Fruit fly (Drosophila melanogaster) whole organism, embryonic: Measurements from ENCODE around the gene CG5516.

Experiments
- CG10321 ChIP-seq: fragments of 200-800 bp; sonication (Bioruptor generic); IDR thresholded peaks from 2 replicates; pipeline ENCODE4 v1.3.6; 2022; ENCODE audit warnings: missing biosample characterization, missing genetic modification characterization
- CG11093 ChIP-seq: fragments of 200-800 bp; sonication (Bioruptor generic); IDR thresholded peaks from 3 replicates; pipeline ENCODE4 v1.3.6; 2022; ENCODE audit warnings: missing biosample characterization, missing genetic modification characterization
- CG12155 ChIP-seq: fragments of 200-800 bp; sonication (Bioruptor generic); optimal IDR thresholded peaks from 3 replicates; lab custom pipeline; 2016; ENCODE audit warnings: missing biosample characterization, missing genetic modification characterization
- CG13287 ChIP-seq: fragments of 200-800 bp; sonication (Bioruptor generic); IDR thresholded peaks from 2 replicates; pipeline ENCODE4 v1.3.6; 2022; ENCODE audit warnings: missing biosample characterization, missing genetic modification characterization; ENCODE audit not compliant: partially characterized antibody
- CG13424 ChIP-seq: fragments of 200-800 bp; sonication (Bioruptor generic); optimal IDR thresholded peaks from 2 replicates; lab custom pipeline; 2019; ENCODE audit warnings: missing biosample characterization, mild to moderate bottlenecking, missing genetic modification characterization, moderate library complexity
- CG14667 ChIP-seq: fragments of 200-800 bp; sonication (Bioruptor generic); IDR thresholded peaks from 2 replicates; pipeline ENCODE4 v1.3.6; 2022; ENCODE audit warnings: missing biosample characterization, missing genetic modification characterization
- CG15073 ChIP-seq: fragments of 200-800 bp; sonication (Bioruptor generic); optimal IDR thresholded peaks from 2 replicates; lab custom pipeline; 2016; ENCODE audit warnings: missing biosample characterization, missing genetic modification characterization
- CG15514 ChIP-seq: fragments of 200-800 bp; sonication (Bioruptor generic); optimal IDR thresholded peaks from 3 replicates; lab custom pipeline; 2017; ENCODE audit warnings: missing biosample characterization, missing genetic modification characterization, mild to moderate bottlenecking, moderate library complexity, missing genetic modification reagents
- CG16815 ChIP-seq: fragments of 200-800 bp; sonication (Bioruptor generic); optimal IDR thresholded peaks from 3 replicates; lab custom pipeline; 2017; ENCODE audit warnings: missing biosample characterization, mild to moderate bottlenecking, missing genetic modification characterization
- CG16863 ChIP-seq: fragments of 200-800 bp; sonication (Bioruptor generic); optimal IDR thresholded peaks from 3 replicates; lab custom pipeline; 2016; ENCODE audit warnings: missing biosample characterization, missing genetic modification characterization
- CG17385 ChIP-seq: fragments of 200-800 bp; sonication (Bioruptor generic); optimal IDR thresholded peaks from 3 replicates; lab custom pipeline; 2018; ENCODE audit warnings: missing biosample characterization, mild to moderate bottlenecking, missing genetic modification characterization
- CG31388 ChIP-seq: fragments of 200-800 bp; sonication (Bioruptor generic); optimal IDR thresholded peaks from 2 replicates; lab custom pipeline; 2016; ENCODE audit warnings: missing biosample characterization, missing genetic modification characterization
- CG34224 ChIP-seq: fragments of 200-800 bp; sonication (Bioruptor generic); IDR thresholded peaks from 3 replicates; pipeline ENCODE4 v1.3.6; 2022; ENCODE audit warnings: missing biosample characterization, missing genetic modification characterization; ENCODE audit not compliant: partially characterized antibody
- CG5180 ChIP-seq: fragments of 200-800 bp; sonication (Bioruptor generic); optimal IDR thresholded peaks from 3 replicates; lab custom pipeline; 2017; ENCODE audit warnings: missing biosample characterization, missing genetic modification characterization, mild to moderate bottlenecking, moderate library complexity, missing genetic modification reagents
- CG6854 ChIP-seq: fragments of 200-800 bp; sonication (Bioruptor generic); optimal IDR thresholded peaks from 3 replicates; lab custom pipeline; 2017; ENCODE audit warnings: missing biosample characterization, mild to moderate bottlenecking, missing genetic modification characterization
- CG7928 ChIP-seq: fragments of 200-800 bp; sonication (Bioruptor generic); optimal IDR thresholded peaks from 2 replicates; lab custom pipeline; 2017; ENCODE audit warnings: missing biosample characterization, mild to moderate bottlenecking, missing genetic modification characterization
- CG9727 ChIP-seq: fragments of 200-800 bp; sonication (Bioruptor generic); optimal IDR thresholded peaks from 3 replicates; lab custom pipeline; 2017; ENCODE audit warnings: missing biosample characterization, mild to moderate bottlenecking, missing genetic modification characterization
- CrebB ChIP-seq: fragments of 200-800 bp; sonication (Bioruptor generic); optimal IDR thresholded peaks from 3 replicates; lab custom pipeline; 2018; ENCODE audit warnings: missing biosample characterization, mild to moderate bottlenecking, missing genetic modification characterization
- D19B ChIP-seq: fragments of 200-800 bp; sonication (Bioruptor generic); optimal IDR thresholded peaks from 2 replicates; lab custom pipeline; 2017; ENCODE audit warnings: missing biosample characterization, mild to moderate bottlenecking, missing genetic modification characterization
- Deaf1 ChIP-seq: fragments of 200-800 bp; optimal IDR thresholded peaks from 3 replicates; lab custom pipeline; 2019; ENCODE audit warnings: missing biosample characterization, mild to moderate bottlenecking, missing genetic modification characterization, moderate library complexity
- Dip2 ChIP-seq: fragments of 200-800 bp; sonication (Bioruptor generic); IDR thresholded peaks from 2 replicates; pipeline ENCODE4 v1.3.6; 2022; ENCODE audit warnings: missing biosample characterization, missing genetic modification characterization
- E2f2 ChIP-seq: fragments of 200-800 bp; sonication (Bioruptor generic); IDR thresholded peaks from 2 replicates; pipeline ENCODE4 v1.3.6; 2022; ENCODE audit warnings: missing biosample characterization, missing genetic modification characterization
- Fer3 ChIP-seq: fragments of 200-800 bp; sonication (Bioruptor generic); optimal IDR thresholded peaks from 2 replicates; lab custom pipeline; 2018; ENCODE audit warnings: missing biosample characterization, mild to moderate bottlenecking, missing genetic modification characterization, moderate library complexity
- Hmr ChIP-seq: fragments of 200-800 bp; sonication (Bioruptor generic); optimal IDR thresholded peaks from 3 replicates; lab custom pipeline; 2017; ENCODE audit warnings: mild to moderate bottlenecking, missing biosample characterization, missing genetic modification reagents, missing genetic modification characterization
- Hr51 ChIP-seq, 2 experiments: fragments of 200-800 bp; sonication (Bioruptor generic); optimal IDR thresholded peaks; 2 replicates in 1 of 2; 3 replicates in 1 of 2; lab custom pipeline; 2016 to 2018; ENCODE audit warnings: missing biosample characterization in 2 of 2, missing genetic modification characterization in 2 of 2, mild to moderate bottlenecking in 1 of 2, moderate library complexity in 1 of 2
- Hsf ChIP-seq: fragments of 200-800 bp; sonication (Bioruptor generic); optimal IDR thresholded peaks from 3 replicates; lab custom pipeline; 2016; ENCODE audit warnings: missing biosample characterization, missing genetic modification characterization
- NFAT ChIP-seq: fragments of 200-800 bp; sonication (Bioruptor generic); IDR thresholded peaks from 2 replicates; pipeline ENCODE4 v1.3.6; 2022; ENCODE audit warnings: missing biosample characterization, missing genetic modification characterization
- NfI ChIP-seq: fragments of 200-800 bp; sonication (Bioruptor generic); optimal IDR thresholded peaks from 3 replicates; lab custom pipeline; 2018; ENCODE audit warnings: missing biosample characterization, mild to moderate bottlenecking, missing genetic modification characterization, moderate library complexity
- Side ChIP-seq: fragments of 200-800 bp; sonication (Bioruptor generic); optimal IDR thresholded peaks from 2 replicates; lab custom pipeline; 2016; ENCODE audit warnings: missing biosample characterization, missing genetic modification characterization
- Six4 ChIP-seq: fragments of 200-800 bp; sonication (Bioruptor generic); optimal IDR thresholded peaks from 2 replicates; lab custom pipeline; 2016; ENCODE audit warnings: missing biosample characterization, missing genetic modification characterization
- YL-1 ChIP-seq: fragments of 200-800 bp; sonication (Bioruptor generic); optimal IDR thresholded peaks from 3 replicates; lab custom pipeline; 2017; ENCODE audit warnings: missing biosample characterization, mild to moderate bottlenecking, missing genetic modification characterization
- amos ChIP-seq: fragments of 200-800 bp; sonication (Bioruptor generic); IDR thresholded peaks from 2 replicates; pipeline ENCODE4 v1.3.6; 2022; ENCODE audit warnings: missing biosample characterization, missing genetic modification characterization; ENCODE audit not compliant: partially characterized antibody
- ash1 ChIP-seq: fragments of 200-800 bp; sonication (Bioruptor generic); optimal IDR thresholded peaks from 2 replicates; lab custom pipeline; 2018; ENCODE audit warnings: missing biosample characterization, mild to moderate bottlenecking, missing genetic modification characterization
- cas ChIP-seq: fragments of 200-800 bp; sonication (Bioruptor generic); IDR thresholded peaks from 2 replicates; pipeline ENCODE4 v1.3.6; 2022; ENCODE audit warnings: missing biosample characterization, missing genetic modification characterization
- chif ChIP-seq, 2 experiments: fragments of 200-800 bp; sonication (Bioruptor generic); optimal IDR thresholded peaks; 3 replicates each; lab custom pipeline; 2016; ENCODE audit warnings: missing biosample characterization in 2 of 2, missing genetic modification characterization in 2 of 2
- dan ChIP-seq: fragments of 200-800 bp; sonication (Bioruptor generic); IDR thresholded peaks from 2 replicates; pipeline ENCODE4 v1.3.6; 2022; ENCODE audit warnings: missing biosample characterization, missing genetic modification characterization
- gsb-n ChIP-seq: fragments of 200-800 bp; sonication (Bioruptor generic); optimal IDR thresholded peaks from 3 replicates; lab custom pipeline; 2018; ENCODE audit warnings: missing biosample characterization, mild to moderate bottlenecking, missing genetic modification characterization
- hb ChIP-seq: fragments of 200-800 bp; sonication (Bioruptor generic); IDR thresholded peaks from 3 replicates; pipeline ENCODE4 v1.3.6; 2022; ENCODE audit warnings: missing biosample characterization, missing genetic modification characterization; ENCODE audit not compliant: partially characterized antibody
- inv ChIP-seq: fragments of 200-800 bp; sonication (Bioruptor generic); IDR thresholded peaks from 2 replicates; pipeline ENCODE4 v1.3.6; 2022; ENCODE audit warnings: missing biosample characterization, missing genetic modification characterization; ENCODE audit not compliant: partially characterized antibody
- kah ChIP-seq: fragments of 200-800 bp; sonication (Bioruptor generic); optimal IDR thresholded peaks from 2 replicates; lab custom pipeline; 2018; ENCODE audit warnings: missing biosample characterization, mild to moderate bottlenecking, missing genetic modification characterization
- mld ChIP-seq: fragments of 200-800 bp; sonication (Bioruptor generic); IDR thresholded peaks from 3 replicates; pipeline ENCODE4 v1.3.6; 2022; ENCODE audit warnings: missing biosample characterization, missing genetic modification characterization; ENCODE audit not compliant: partially characterized antibody
- oc ChIP-seq: fragments of 200-800 bp; sonication (Bioruptor generic); optimal IDR thresholded peaks from 2 replicates; lab custom pipeline; 2018; ENCODE audit warnings: missing biosample characterization, mild to moderate bottlenecking, missing genetic modification characterization, moderate library complexity
- scrt ChIP-seq: fragments of 200-800 bp; sonication (Bioruptor generic); optimal IDR thresholded peaks from 2 replicates; lab custom pipeline; 2018; ENCODE audit warnings: missing biosample characterization, mild to moderate bottlenecking, missing genetic modification characterization, moderate library complexity
- tin ChIP-seq: fragments of 200-800 bp; sonication (Bioruptor generic); optimal IDR thresholded peaks from 3 replicates; lab custom pipeline; 2016; ENCODE audit warnings: missing biosample characterization, missing genetic modification characterization
- twi ChIP-seq: fragments of 200-800 bp; optimal IDR thresholded peaks from 2 replicates; lab custom pipeline; 2019; ENCODE audit warnings: missing biosample characterization, mild to moderate bottlenecking, missing genetic modification characterization, moderate library complexity
- usp ChIP-seq: fragments of >200 bp; optimal IDR thresholded peaks from 2 replicates; lab custom pipeline; 2017; ENCODE audit warnings: missing biosample characterization, missing genetic modification characterization
- vvl ChIP-seq: fragments of 200-800 bp; sonication (Bioruptor generic); IDR thresholded peaks from 2 replicates; pipeline ENCODE4 v1.3.6; 2022; ENCODE audit warnings: missing biosample characterization, missing genetic modification characterization
- zen ChIP-seq: fragments of 200-800 bp; sonication (Bioruptor generic); optimal IDR thresholded peaks from 3 replicates; lab custom pipeline; 2018; ENCODE audit warnings: missing biosample characterization, mild to moderate bottlenecking, missing genetic modification characterization, moderate library complexity

CG5516 gene

dm6 chr3R:15919367-15920228, 44.1 kb upstream of the CG5516 start:
- no peak for TF ChIP-seq CG31388 (GFP tag; lab: Kevin White, UChicago)
- no peak for TF ChIP-seq mld (GFP tag; lab: Robert Waterston, UW)
- no peak for TF ChIP-seq CG15073 (GFP tag; lab: Kevin White, UChicago)
- TF ChIP-seq CG10321 (GFP tag; lab: Robert Waterston, UW): no peak
- TF ChIP-seq scrt (GFP tag; lab: Kevin White, UChicago): no peak
- no peak for TF ChIP-seq dan (GFP tag; lab: Robert Waterston, UW)
- no peak for TF ChIP-seq YL-1
- TF ChIP-seq E2f2 (GFP tag; lab: Robert Waterston, UW): no peak
- TF ChIP-seq gsb-n (tag; lab: Kevin White, UChicago): no peak
- no peak for TF ChIP-seq hb
- 0 out of 3 replicates have a peak, but pooled peaks have one; percentile 40 for TF ChIP-seq CG11093 (GFP tag; lab: Robert Waterston, UW)
- TF ChIP-seq chif (GFP tag; optimal IDR thresholded peaks at IDR 0.05; lab: Kevin White, UChicago): peak in 1 of 2 experiments; percentile 43
- TF ChIP-seq ash1: no peak
- no peak for TF ChIP-seq Dip2 (GFP tag; lab: Robert Waterston, UW)
- no peak for TF ChIP-seq Hsf (GFP tag; lab: Kevin White, UChicago)
- no peak for TF ChIP-seq CG7928 (GFP tag; lab: Kevin White, UChicago)
- TF ChIP-seq amos (GFP tag; lab: Robert Waterston, UW): no peak
- peak; percentile 8; the same call in 1 of the 2 replicates for TF ChIP-seq vvl (GFP tag; lab: Robert Waterston, UW)
- TF ChIP-seq Hmr (GFP tag; lab: Kevin White, UChicago): no peak
- no peak for TF ChIP-seq zen (tag; lab: Kevin White, UChicago)
- no peak for TF ChIP-seq CG13287 (GFP tag; lab: Robert Waterston, UW)
- TF ChIP-seq Six4 (GFP tag; lab: Kevin White, UChicago): no peak
- TF ChIP-seq kah (GFP tag; lab: Kevin White, UChicago): no peak
- no peak for TF ChIP-seq CG9727 (GFP tag; lab: Kevin White, UChicago)
- TF ChIP-seq CG17385 (GFP tag; lab: Kevin White, UChicago): no peak
- no peak for TF ChIP-seq Fer3
- no peak for TF ChIP-seq D19B (GFP tag; lab: Kevin White, UChicago)
- TF ChIP-seq NfI: no peak
- peak; percentile 87 for TF ChIP-seq twi (tag; lab: Kevin White, UChicago)
- TF ChIP-seq NFAT: no peak
- TF ChIP-seq CG12155 (GFP tag; lab: Kevin White, UChicago): no peak
- TF ChIP-seq CG16815 (GFP tag; lab: Kevin White, UChicago): no peak
- TF ChIP-seq CG13424 (tag; lab: Kevin White, UChicago): no peak
- TF ChIP-seq usp (GFP tag; lab: Kevin White, UChicago): no peak
- TF ChIP-seq tin (GFP tag; lab: Kevin White, UChicago): peak; percentile 11
- no peak for TF ChIP-seq Hr51 (GFP tag; optimal IDR thresholded peaks at IDR 0.05; lab: Kevin White, UChicago)
- TF ChIP-seq Deaf1 (tag; lab: Kevin White, UChicago): no peak
- no peak for TF ChIP-seq CG14667 (GFP tag; lab: Robert Waterston, UW)
- TF ChIP-seq CG16863 (GFP tag; lab: Kevin White, UChicago): peak; percentile 4
- no peak for TF ChIP-seq CrebB (tag; lab: Kevin White, UChicago)
- TF ChIP-seq CG15514: no peak
- TF ChIP-seq cas: no peak
- no peak for TF ChIP-seq inv (GFP tag; lab: Robert Waterston, UW)
- no peak for TF ChIP-seq CG6854 (GFP tag; lab: Kevin White, UChicago)
- peak; percentile 96 for TF ChIP-seq oc (tag; lab: Kevin White, UChicago)
- no peak for TF ChIP-seq Side (GFP tag; lab: Kevin White, UChicago)
- TF ChIP-seq CG34224 (GFP tag; lab: Robert Waterston, UW): 0 out of 3 replicates have a peak, but pooled peaks have one; percentile 15
- peak; percentile 43 for TF ChIP-seq CG5180
